Worm (Caenorhabditis elegans) whole organism, L1 larva: ENCODE measurements around the gene copz-1.

ENCODE experiments used
- C04F5.9 ChIP-seq: sonication (generic microtip); optimal IDR thresholded peaks from 2 replicates; lab custom pipeline; 2016; ENCODE audit warnings: missing genetic modification characterization, missing compliant biosample characterization
- C16A3.4 ChIP-seq: fragments of 150-350 bp; optimal IDR thresholded peaks from 2 replicates; lab custom pipeline; 2014; ENCODE audit warnings: missing biosample characterization, missing genetic modification characterization
- C34B4.2 ChIP-seq: sonication (generic microtip); optimal IDR thresholded peaks from 2 replicates; lab custom pipeline; 2017; ENCODE audit warnings: mild to moderate bottlenecking, missing genetic modification characterization, missing compliant biosample characterization
- F16B12.6 ChIP-seq: fragments of 150-350 bp; optimal IDR thresholded peaks from 2 replicates; lab custom pipeline; 2014; ENCODE audit warnings: missing biosample characterization, missing genetic modification characterization
- aha-1 ChIP-seq: fragments of 150-350 bp; optimal IDR thresholded peaks from 2 replicates; lab custom pipeline; 2014; ENCODE audit warnings: missing biosample characterization, missing genetic modification characterization
- aly-2 ChIP-seq: fragments of 150-350 bp; optimal IDR thresholded peaks from 2 replicates; lab custom pipeline; 2014; ENCODE audit warnings: missing biosample characterization, missing genetic modification characterization
- ama-1 ChIP-seq: fragments of 150-350 bp; optimal IDR thresholded peaks from 2 replicates; lab custom pipeline; 2014
- blmp-1 ChIP-seq: fragments of 150-350 bp; optimal IDR thresholded peaks from 2 replicates; lab custom pipeline; 2014; ENCODE audit warnings: missing biosample characterization, missing genetic modification characterization
- ceh-8 ChIP-seq: fragments of 200-800 bp; sonication (Bioruptor generic); optimal IDR thresholded peaks from 2 replicates; lab custom pipeline; 2018; ENCODE audit warnings: mild to moderate bottlenecking, missing genetic modification characterization, moderate library complexity, missing compliant biosample characterization
- ceh-82 ChIP-seq, 3 experiments: fragments of 150-350 bp in 1 of 3; sonication (generic microtip) in 2 of 3; optimal IDR thresholded peaks; 2 replicates each; lab custom pipeline; 2014 to 2017; ENCODE audit warnings: missing biosample characterization in 3 of 3, missing genetic modification characterization in 3 of 3
- ces-1 ChIP-seq: fragments of 150-350 bp; optimal IDR thresholded peaks from 2 replicates; lab custom pipeline; 2014; ENCODE audit warnings: missing biosample characterization, missing genetic modification reagents, missing genetic modification characterization
- dpl-1 ChIP-seq, 3 experiments: fragments of 150-350 bp in 2 of 3; sonication (generic microtip) in 1 of 3; optimal IDR thresholded peaks; 2 replicates each; lab custom pipeline; 2014 to 2017; ENCODE audit warnings: missing biosample characterization in 3 of 3, missing genetic modification characterization in 3 of 3, missing genetic modification reagents in 3 of 3
- efl-1 ChIP-seq, 4 experiments: fragments of 150-350 bp; optimal IDR thresholded peaks in 3 of 4; peaks in 1 of 4; 1 replicate in 1 of 4; 2 replicates in 3 of 4; lab custom pipeline; 2014; ENCODE audit warnings: missing biosample characterization in 2 of 4, missing genetic modification characterization in 2 of 4, missing genetic modification reagents in 2 of 4
- efl-3 ChIP-seq: fragments of 200-800 bp; sonication (Bioruptor generic); optimal IDR thresholded peaks from 2 replicates; lab custom pipeline; 2018; ENCODE audit warnings: mild to moderate bottlenecking, missing genetic modification characterization, missing compliant biosample characterization
- egl-13 ChIP-seq: sonication (generic microtip); optimal IDR thresholded peaks from 2 replicates; lab custom pipeline; 2016; ENCODE audit warnings: missing genotype, missing genetic modification reagents, missing genetic modification characterization, missing compliant biosample characterization
- egl-27 ChIP-seq, 2 experiments: fragments of 150-350 bp in 1 of 2; sonication (generic microtip); optimal IDR thresholded peaks; 3 replicates each; lab custom pipeline; 2017 to 2018; ENCODE audit warnings: missing biosample characterization in 2 of 2, missing genetic modification characterization in 2 of 2, missing genetic modification reagents in 2 of 2
- elt-2 ChIP-seq: sonication (generic microtip); optimal IDR thresholded peaks from 2 replicates; lab custom pipeline; 2016; ENCODE audit warnings: missing genetic modification characterization, mild to moderate bottlenecking, inconsistent platforms, missing compliant biosample characterization, missing genetic modification reagents
- elt-3 ChIP-seq, 6 experiments: fragments of 150-350 bp in 1 of 6; sonication (generic microtip); optimal IDR thresholded peaks; 2 replicates each; lab custom pipeline; 2017 to 2018; ENCODE audit warnings: missing biosample characterization in 6 of 6, missing genetic modification characterization in 6 of 6, inconsistent platforms in 1 of 6
- ets-5 ChIP-seq: fragments of 200-800 bp; sonication (Bioruptor generic); IDR thresholded peaks from 2 replicates; pipeline ENCODE4 v1.3.6; 2022; ENCODE audit warnings: missing genetic modification characterization, missing compliant biosample characterization
- fkh-10 ChIP-seq: sonication (generic microtip); optimal IDR thresholded peaks from 2 replicates; lab custom pipeline; 2017; ENCODE audit warnings: missing biosample characterization, missing genetic modification reagents, missing genetic modification characterization
- fkh-4 ChIP-seq: sonication (generic microtip); optimal IDR thresholded peaks from 2 replicates; lab custom pipeline; 2016; ENCODE audit warnings: missing compliant biosample characterization, missing genetic modification characterization, borderline replicate concordance
- fos-1 ChIP-seq: fragments of 150-350 bp; optimal IDR thresholded peaks from 2 replicates; lab custom pipeline; 2014; ENCODE audit warnings: missing biosample characterization, missing genetic modification characterization
- hlh-17 ChIP-seq: fragments of 200-800 bp; sonication (Bioruptor generic); optimal IDR thresholded peaks from 2 replicates; lab custom pipeline; 2018; ENCODE audit warnings: missing genetic modification characterization, mild to moderate bottlenecking, missing compliant biosample characterization, moderate library complexity, borderline replicate concordance
- hpl-2 ChIP-seq: fragments of 150-350 bp; optimal IDR thresholded peaks from 2 replicates; lab custom pipeline; 2014; ENCODE audit warnings: missing biosample characterization, missing genetic modification reagents, missing genetic modification characterization
- jun-1 ChIP-seq: fragments of 150-350 bp; optimal IDR thresholded peaks from 2 replicates; lab custom pipeline; 2014; ENCODE audit warnings: missing biosample characterization, missing genetic modification reagents, missing genetic modification characterization
- lin-13 ChIP-seq: fragments of 150-350 bp; optimal IDR thresholded peaks from 2 replicates; lab custom pipeline; 2014; ENCODE audit warnings: missing biosample characterization, missing genetic modification reagents, missing genetic modification characterization
- lin-14 ChIP-seq: fragments of 200-800 bp; sonication (Bioruptor generic); optimal IDR thresholded peaks from 2 replicates; lab custom pipeline; 2018; ENCODE audit warnings: mild to moderate bottlenecking, missing genetic modification characterization, moderate library complexity, missing compliant biosample characterization
- lin-15B ChIP-seq: fragments of 150-350 bp; sonication (generic microtip); optimal IDR thresholded peaks from 3 replicates; lab custom pipeline; 2014; ENCODE audit warnings: missing biosample characterization, missing genetic modification characterization
- lin-39 ChIP-seq: fragments of 150-350 bp; optimal IDR thresholded peaks from 2 replicates; lab custom pipeline; 2014; ENCODE audit warnings: missing biosample characterization, missing genetic modification reagents, missing genetic modification characterization
- lsy-2 ChIP-seq, 2 experiments: fragments of 150-350 bp; optimal IDR thresholded peaks; 2 replicates each; lab custom pipeline; 2014; ENCODE audit warnings: missing biosample characterization in 2 of 2, missing genetic modification characterization in 2 of 2
- mab-9 ChIP-seq: fragments of 200-800 bp; sonication (Bioruptor generic); IDR thresholded peaks from 2 replicates; pipeline ENCODE4 v1.3.6; 2022; ENCODE audit warnings: missing genetic modification reagents, missing genetic modification characterization, missing compliant biosample characterization
- mdl-1 ChIP-seq, 2 experiments: fragments of 150-350 bp; optimal IDR thresholded peaks; 2 replicates each; lab custom pipeline; 2014 to 2017; ENCODE audit warnings: missing biosample characterization in 2 of 2, missing genetic modification characterization in 2 of 2, inconsistent platforms in 1 of 2
- nhr-11 ChIP-seq: fragments of 150-350 bp; optimal IDR thresholded peaks from 2 replicates; lab custom pipeline; 2014; ENCODE audit warnings: missing biosample characterization, missing genetic modification characterization
- nhr-12 ChIP-seq: sonication (generic microtip); optimal IDR thresholded peaks from 2 replicates; lab custom pipeline; 2017; ENCODE audit warnings: missing biosample characterization, missing genetic modification characterization
- nhr-19 ChIP-seq: fragments of 200-800 bp; sonication (Bioruptor generic); conservative IDR thresholded peaks from 2 replicates; pipeline ENCODE4 v1.3.6; 2022; ENCODE audit warnings: missing genetic modification characterization, missing compliant biosample characterization
- nhr-20 ChIP-seq: sonication (generic microtip); optimal IDR thresholded peaks from 2 replicates; lab custom pipeline; 2016; ENCODE audit warnings: mild to moderate bottlenecking, missing genetic modification characterization, missing compliant biosample characterization
- nhr-28 ChIP-seq: fragments of 150-350 bp; optimal IDR thresholded peaks from 2 replicates; lab custom pipeline; 2014; ENCODE audit warnings: missing biosample characterization, missing genetic modification characterization
- nhr-71 ChIP-seq: sonication (generic microtip); optimal IDR thresholded peaks from 2 replicates; lab custom pipeline; 2016; ENCODE audit warnings: mild to moderate bottlenecking, missing genetic modification characterization, moderate library complexity, missing compliant biosample characterization
- nhr-85 ChIP-seq: sonication (generic microtip); peaks from one replicate; lab custom pipeline; 2016; ENCODE audit warnings: missing genetic modification characterization, inconsistent platforms, missing compliant biosample characterization
- nhr-90 ChIP-seq: sonication (generic microtip); optimal IDR thresholded peaks from 2 replicates; lab custom pipeline; 2016; ENCODE audit warnings: mild to moderate bottlenecking, missing genetic modification characterization, missing compliant biosample characterization; ENCODE audit not compliant: poor library complexity
- pag-3 ChIP-seq: sonication (generic microtip); optimal IDR thresholded peaks from 2 replicates; lab custom pipeline; 2017; ENCODE audit warnings: missing genetic modification characterization, mild to moderate bottlenecking, missing compliant biosample characterization, antibody characterized with exemption, borderline replicate concordance; ENCODE audit not compliant: insufficient read depth
- rnt-1 ChIP-seq: sonication (generic microtip); optimal IDR thresholded peaks from 2 replicates; lab custom pipeline; 2016; ENCODE audit warnings: mild to moderate bottlenecking, missing genetic modification characterization, moderate library complexity, missing compliant biosample characterization
- snu-23 ChIP-seq: sonication (generic microtip); optimal IDR thresholded peaks from 2 replicates; lab custom pipeline; 2016; ENCODE audit warnings: missing genetic modification characterization, missing compliant biosample characterization
- sox-4 ChIP-seq: sonication (generic microtip); optimal IDR thresholded peaks from 2 replicates; lab custom pipeline; 2016; ENCODE audit warnings: missing genetic modification characterization, missing compliant biosample characterization
- swsn-7 ChIP-seq: sonication (generic microtip); optimal IDR thresholded peaks from 2 replicates; lab custom pipeline; 2016; ENCODE audit warnings: missing genetic modification characterization, missing compliant biosample characterization
- tbx-2 ChIP-seq: sonication (generic microtip); optimal IDR thresholded peaks from 2 replicates; lab custom pipeline; 2016; ENCODE audit warnings: missing genetic modification characterization, missing compliant biosample characterization
- unc-130 ChIP-seq: fragments of 150-350 bp; optimal IDR thresholded peaks from 2 replicates; lab custom pipeline; 2017; ENCODE audit warnings: missing biosample characterization, missing genetic modification characterization, inconsistent platforms
- unc-86 ChIP-seq: sonication (generic microtip); optimal IDR thresholded peaks from 2 replicates; lab custom pipeline; 2016; ENCODE audit warnings: missing genetic modification characterization, missing compliant biosample characterization
- zip-4 ChIP-seq: fragments of 200-800 bp; sonication (Bioruptor generic); optimal IDR thresholded peaks from 2 replicates; lab custom pipeline; 2018; ENCODE audit warnings: mild to moderate bottlenecking, missing genetic modification characterization, moderate library complexity, missing compliant biosample characterization
- ztf-11 ChIP-seq, 2 experiments: sonication (generic microtip); optimal IDR thresholded peaks; 2 replicates each; lab custom pipeline; 2016 to 2017; ENCODE audit warnings: missing genetic modification characterization in 2 of 2, missing biosample characterization in 1 of 2, missing compliant biosample characterization in 1 of 2
- ztf-4 ChIP-seq: fragments of 150-350 bp; optimal IDR thresholded peaks from 2 replicates; lab custom pipeline; 2014; ENCODE audit warnings: missing biosample characterization, missing genetic modification characterization

Gene copz-1

ce11 chrII:10861723-10862486, 10.8 kb upstream of the copz-1 start (continued):
- TF ChIP-seq snu-23 (no peak), elt-2 (tag; lab: Kevin White, UChicago) (peak; percentile 83), F16B12.6 (no peak), efl-3 (GFP tag; lab: Kevin White, UChicago) (no peak), unc-86 (tag; lab: Kevin White, UChicago) (no peak), ets-5 (GFP tag; lab: Robert Waterston, UW) (no peak), ceh-82 (tag; optimal IDR thresholded peaks at IDR 0.05; lab: Kevin White, UChicago) (no peak), C04F5.9 (tag; lab: Kevin White, UChicago) (no peak), nhr-19 (GFP tag; lab: Robert Waterston, UW) (no peak), sox-4 (tag; lab: Kevin White, UChicago) (no peak), nhr-28 (tag; lab: Kevin White, UChicago) (no peak), nhr-85 (tag; lab: Kevin White, UChicago) (peak; percentile 74), elt-3 (tag; optimal IDR thresholded peaks at IDR 0.05; lab: Kevin White, UChicago) (no peak), lsy-2 (tag; optimal IDR thresholded peaks at IDR 0.05; lab: Kevin White, UChicago) (no peak), swsn-7 (no peak), fkh-10 (no peak), zip-4 (GFP tag; lab: Kevin White, UChicago) (no peak), ztf-11 (tag; optimal IDR thresholded peaks at IDR 0.05; lab: Kevin White, UChicago) (no peak), pag-3 (tag; lab: Kevin White, UChicago) (no peak), lin-15B (tag; lab: Kevin White, UChicago) (no peak), nhr-20 (tag; lab: Kevin White, UChicago) (peak; percentile 16), hpl-2 (GFP tag; lab: Kevin White, UChicago) (no peak), aha-1 (no peak), mab-9 (GFP tag; lab: Robert Waterston, UW) (no peak), nhr-12 (no peak), aly-2 (tag; lab: Kevin White, UChicago) (no peak), nhr-11 (no peak), ceh-8 (GFP tag; lab: Kevin White, UChicago) (no peak), lin-13 (GFP tag; lab: Kevin White, UChicago) (no peak), fkh-4 (tag; lab: Kevin White, UChicago) (no peak), C34B4.2 (tag; lab: Kevin White, UChicago) (no peak), ztf-4 (tag; lab: Kevin White, UChicago) (no peak), tbx-2 (no peak), C16A3.4 (tag; lab: Kevin White, UChicago) (no peak), lin-14 (GFP tag; lab: Kevin White, UChicago) (peak; percentile 34), fos-1 (no peak), hlh-17 (no peak), efl-1 (optimal IDR thresholded peaks at IDR 0.05; lab: Kevin White, UChicago) (no peak), efl-1 (GFP tag; optimal IDR thresholded peaks at IDR 0.05 in 1 of 2; lab: Kevin White, UChicago) (peak in 1 of 2 experiments; percentile 57), egl-27 (tag; optimal IDR thresholded peaks at IDR 0.05; lab: Kevin White, UChicago) (no peak), jun-1 (tag; lab: Kevin White, UChicago) (no peak), dpl-1 (GFP tag; optimal IDR thresholded peaks at IDR 0.05; lab: Kevin White, UChicago) (peak in 1 of 3 experiments; percentile 1), lin-39 (tag; lab: Kevin White, UChicago) (no peak), unc-130 (tag; lab: Kevin White, UChicago) (no peak), nhr-71 (tag; lab: Kevin White, UChicago) (peak; percentile 27), ama-1 (lab: Kevin White, UChicago) (no peak), egl-13 (tag; lab: Kevin White, UChicago) (no peak), nhr-90 (tag; lab: Kevin White, UChicago) (no peak), mdl-1 (tag; optimal IDR thresholded peaks at IDR 0.05; lab: Kevin White, UChicago) (peak in 1 of 2 experiments; percentile 12), blmp-1 (tag; lab: Kevin White, UChicago) (peak; percentile 31), rnt-1 (no peak), ces-1 (GFP tag; lab: Kevin White, UChicago) (no peak)
